Worm (Caenorhabditis elegans) whole organism, early embryonic: Measurements from ENCODE around the gene npa-1.

Experiments used
- B0310.2 ChIP-seq: sonication (generic microtip); optimal IDR thresholded peaks from 2 replicates; lab custom pipeline; 2016; ENCODE audit warnings: mild to moderate bottlenecking, missing genetic modification characterization, missing compliant biosample characterization
- F13C5.2 ChIP-seq: sonication (generic microtip); optimal IDR thresholded peaks from 2 replicates; lab custom pipeline; 2017; ENCODE audit warnings: mild to moderate bottlenecking, missing genetic modification characterization, inconsistent platforms, missing compliant biosample characterization
- aly-1 ChIP-seq: sonication (generic microtip); optimal IDR thresholded peaks from 2 replicates; lab custom pipeline; 2016; ENCODE audit warnings: missing genetic modification characterization, missing compliant biosample characterization
- ama-1 ChIP-seq: fragments of 150-350 bp; optimal IDR thresholded peaks from 2 replicates; lab custom pipeline; 2014
- ceh-13 ChIP-seq: fragments of 200-800 bp; sonication (Bioruptor generic); optimal IDR thresholded peaks from 2 replicates; lab custom pipeline; 2018; ENCODE audit warnings: mild to moderate bottlenecking, missing genetic modification characterization, missing compliant biosample characterization
- ceh-36 ChIP-seq: sonication (generic microtip); optimal IDR thresholded peaks from 2 replicates; lab custom pipeline; 2016; ENCODE audit warnings: missing genetic modification characterization, inconsistent platforms, missing compliant biosample characterization
- ets-7 ChIP-seq: sonication (generic microtip); optimal IDR thresholded peaks from 2 replicates; lab custom pipeline; 2016; ENCODE audit warnings: missing genotype, missing genetic modification characterization, missing compliant biosample characterization
- flt-1 ChIP-seq: fragments of 200-800 bp; sonication (Bioruptor generic); IDR thresholded peaks from 2 replicates; pipeline ENCODE4 v1.3.6; 2022; ENCODE audit warnings: missing genetic modification characterization, missing compliant biosample characterization
- hmbx-1 ChIP-seq: sonication (generic microtip); optimal IDR thresholded peaks from 2 replicates; lab custom pipeline; 2016; ENCODE audit warnings: mild to moderate bottlenecking, missing genetic modification characterization, missing compliant biosample characterization
- hmg-4 ChIP-seq: fragments of 200-800 bp; sonication (Bioruptor generic); optimal IDR thresholded peaks from 2 replicates; lab custom pipeline; 2018; ENCODE audit warnings: mild to moderate bottlenecking, missing genetic modification characterization, missing compliant biosample characterization
- hnd-1 ChIP-seq: sonication (generic microtip); optimal IDR thresholded peaks from 2 replicates; lab custom pipeline; 2016; ENCODE audit warnings: missing genetic modification characterization, missing compliant biosample characterization
- pes-1 ChIP-seq: fragments of 200-800 bp; sonication (Bioruptor generic); IDR thresholded peaks from 2 replicates; pipeline ENCODE4 v1.3.6; 2022; ENCODE audit warnings: missing genetic modification reagents, missing genetic modification characterization, missing compliant biosample characterization
- scrt-1 ChIP-seq: fragments of 200-800 bp; sonication (Bioruptor generic); IDR thresholded peaks from 2 replicates; pipeline ENCODE4 v1.3.6; 2022; ENCODE audit warnings: missing genetic modification characterization, missing compliant biosample characterization
- sea-1 ChIP-seq: fragments of 200-800 bp; sonication (Bioruptor generic); conservative IDR thresholded peaks from 2 replicates; pipeline ENCODE4 v1.3.6; 2022; ENCODE audit warnings: missing genetic modification characterization, missing compliant biosample characterization
- tbx-11 ChIP-seq: fragments of 200-800 bp; sonication (Bioruptor generic); IDR thresholded peaks from 2 replicates; pipeline ENCODE4 v1.3.6; 2022; ENCODE audit warnings: missing genetic modification characterization, missing compliant biosample characterization
- tbx-37 ChIP-seq: fragments of 200-800 bp; sonication (Bioruptor generic); conservative IDR thresholded peaks from 2 replicates; pipeline ENCODE4 v1.3.6; 2022; ENCODE audit warnings: missing genetic modification reagents, missing genetic modification characterization, missing compliant biosample characterization
- tra-4 ChIP-seq: sonication (generic microtip); optimal IDR thresholded peaks from 2 replicates; lab custom pipeline; 2017; ENCODE audit warnings: missing genetic modification characterization, missing compliant biosample characterization

The npa-1 gene

ce11 chrV:7123188-7123708 lies 47.7 kb downstream of the npa-1 start, which contains the start of gene lmd-5:
Gene lmd-5 (plus strand): TSS chrV:7123658.
- TF ChIP-seq hmbx-1 (no peak), B0310.2 (tag; lab: Kevin White, UChicago) (no peak), ceh-36 (no peak)

- no peak for TF ChIP-seq aly-1 (tag; lab: Kevin White, UChicago)
- no peak for TF ChIP-seq ceh-36
- TF ChIP-seq pes-1: no peak
- TF ChIP-seq B0310.2 (tag; lab: Kevin White, UChicago): no peak
- no peak for TF ChIP-seq ets-7
- no peak for TF ChIP-seq hmg-4 (GFP tag; lab: Kevin White, UChicago)
- TF ChIP-seq ama-1 (lab: Kevin White, UChicago): no peak
- no peak for TF ChIP-seq sea-1
- no peak for TF ChIP-seq flt-1 (GFP tag; lab: Robert Waterston, UW)
- no peak for TF ChIP-seq hnd-1
Measured at ce11 chrV:7123979-7124378, 48.4 kb downstream of the npa-1 start.

ce11 chrV:7129460-7129859 lies 53.9 kb downstream of the npa-1 start, which contains the start of gene T01C4.8:
Gene T01C4.8 (minus strand): TSS chrV:7129560.
- no peak for TF ChIP-seq tbx-11 (GFP tag; lab: Robert Waterston, UW)
- no peak for TF ChIP-seq F13C5.2 (tag; lab: Kevin White, UChicago)
- no peak for TF ChIP-seq B0310.2 (tag; lab: Kevin White, UChicago)
- TF ChIP-seq tra-4: no peak
- no peak for TF ChIP-seq ceh-36
- no peak for TF ChIP-seq tbx-37 (GFP tag; lab: Robert Waterston, UW)
- no peak for TF ChIP-seq ets-7
- TF ChIP-seq hmbx-1: no peak
- no peak for TF ChIP-seq hnd-1
- no peak for TF ChIP-seq pes-1
- TF ChIP-seq aly-1 (tag; lab: Kevin White, UChicago): no peak
- no peak for TF ChIP-seq ceh-13 (GFP tag; lab: Kevin White, UChicago)
- TF ChIP-seq hmg-4 (GFP tag; lab: Kevin White, UChicago): no peak
- no peak for TF ChIP-seq scrt-1
- TF ChIP-seq ama-1 (lab: Kevin White, UChicago): no peak
- no peak for TF ChIP-seq flt-1 (GFP tag; lab: Robert Waterston, UW)

- no peak for TF ChIP-seq scrt-1
- TF ChIP-seq sea-1: no peak
- no peak for TF ChIP-seq ets-7
- no peak for TF ChIP-seq hmbx-1
- TF ChIP-seq aly-1 (tag; lab: Kevin White, UChicago): no peak
- no peak for TF ChIP-seq tbx-37 (GFP tag; lab: Robert Waterston, UW)
- no peak for TF ChIP-seq ceh-36
- no peak for TF ChIP-seq pes-1
- TF ChIP-seq ama-1 (lab: Kevin White, UChicago): no peak
- no peak for TF ChIP-seq tra-4
- TF ChIP-seq flt-1 (GFP tag; lab: Robert Waterston, UW): no peak
- TF ChIP-seq B0310.2 (tag; lab: Kevin White, UChicago): no peak
- TF ChIP-seq tbx-11 (GFP tag; lab: Robert Waterston, UW): no peak
- TF ChIP-seq hmg-4 (GFP tag; lab: Kevin White, UChicago): no peak
- no peak for TF ChIP-seq ceh-13 (GFP tag; lab: Kevin White, UChicago)
- TF ChIP-seq F13C5.2 (tag; lab: Kevin White, UChicago): no peak
- TF ChIP-seq hnd-1: no peak
Measured at ce11 chrV:7130974-7131373, 55.4 kb downstream of the npa-1 start, which contains the start of gene srx-36. Gene srx-36 (minus strand): TSS chrV:7131074.
